In genomic region chr2L:4385387-4386279, dm6 we compare ENCODE assay signal across 1 fruit fly cellular context.
TF ChIP-seq lines count a peak whose summit lies in the region.

Gene Vps53 (minus strand): TSS chr2L:4386062.

TF ChIP-seq in whole organism, embryonic, 481 proteins besides CTCF, POLR2A, EP300 and RAD21 (continued from another document):
- TF ChIP-seq Bgb (GFP tag; IDR thresholded peaks at IDR 0.05; lab: Robert Waterston, UW; ENCODE audit: partially characterized antibody) (peak; percentile 20; the same call in 1 of the 2 replicates), E2f2 (GFP tag; IDR thresholded peaks at IDR 0.05; lab: Robert Waterston, UW) (peak; percentile 87), CG34224 (GFP tag; IDR thresholded peaks at IDR 0.05; lab: Robert Waterston, UW; ENCODE audit: partially characterized antibody) (0 out of 3 replicates have a peak, but pooled peaks have one; percentile 28), amos (GFP tag; IDR thresholded peaks at IDR 0.05; lab: Robert Waterston, UW; ENCODE audit: partially characterized antibody) (peak; percentile 30; the same call in 1 of the 2 replicates), CG4617 (GFP tag; optimal IDR thresholded peaks at IDR 0.05; lab: Kevin White, UChicago; ENCODE audit: borderline replicate concordance) (peak; percentile 65)
